Worm (Caenorhabditis elegans) whole organism, young adult: Measurements from ENCODE around the gene srw-140.
A peak's percentile ranks its signal among the peaks of the same experiment; 100 is the strongest.

Source experiments
- B0019.2 ChIP-seq: fragments of 200-800 bp; sonication (Bioruptor generic); conservative IDR thresholded peaks from 2 replicates; pipeline ENCODE4 v1.3.6; 2022; ENCODE audit warnings: missing genetic modification reagents, missing genetic modification characterization, missing compliant biosample characterization
- D2030.7 ChIP-seq: fragments of 200-800 bp; sonication (Bioruptor generic); IDR thresholded peaks from 2 replicates; pipeline ENCODE4 v1.3.6; 2022; ENCODE audit warnings: missing genetic modification reagents, missing genetic modification characterization, missing compliant biosample characterization
- F22D6.2 ChIP-seq: sonication (generic microtip); optimal IDR thresholded peaks from 2 replicates; lab custom pipeline; 2016; ENCODE audit warnings: mild to moderate bottlenecking, missing genetic modification characterization, missing compliant biosample characterization
- F37B4.10 ChIP-seq: fragments of 200-800 bp; sonication (Bioruptor generic); IDR thresholded peaks from 2 replicates; pipeline ENCODE4 v1.3.6; 2022; ENCODE audit warnings: missing genetic modification characterization, missing compliant biosample characterization
- K11D2.4 ChIP-seq: fragments of 200-800 bp; sonication (Bioruptor generic); IDR thresholded peaks from 2 replicates; pipeline ENCODE4 v1.3.6; 2022; ENCODE audit warnings: missing genetic modification reagents, missing genetic modification characterization, missing compliant biosample characterization
- atf-7 ChIP-seq: sonication (generic microtip); optimal IDR thresholded peaks from 2 replicates; lab custom pipeline; 2017; ENCODE audit warnings: mild to moderate bottlenecking, missing genetic modification characterization, missing compliant biosample characterization
- attf-3 ChIP-seq: fragments of 200-800 bp; sonication (Bioruptor generic); conservative IDR thresholded peaks from 2 replicates; pipeline ENCODE4 v1.3.6; 2022; ENCODE audit warnings: missing genetic modification reagents, missing genetic modification characterization, missing compliant biosample characterization
- attf-5 ChIP-seq: fragments of 200-800 bp; sonication (Bioruptor generic); optimal IDR thresholded peaks from 2 replicates; lab custom pipeline; 2018; ENCODE audit warnings: mild to moderate bottlenecking, missing genetic modification characterization, missing compliant biosample characterization
- bed-1 ChIP-seq: fragments of 200-800 bp; sonication (Bioruptor generic); IDR thresholded peaks from 2 replicates; pipeline ENCODE4 v1.3.6; 2022; ENCODE audit warnings: missing genetic modification reagents, missing genetic modification characterization, missing compliant biosample characterization
- cebp-1 ChIP-seq, 2 experiments: fragments of 200-800 bp in 1 of 2; sonication (Bioruptor generic) in 1 of 2; sonication (generic microtip) in 1 of 2; IDR thresholded peaks in 1 of 2; optimal IDR thresholded peaks in 1 of 2; 2 replicates each; pipeline versions ENCODE4 v1.3.6 to Lab custom; 2017 to 2022; ENCODE audit warnings: missing compliant biosample characterization in 2 of 2, missing genetic modification characterization in 2 of 2, mild to moderate bottlenecking in 1 of 2, missing genetic modification reagents in 1 of 2, moderate library complexity in 1 of 2
- ceh-27 ChIP-seq: fragments of 200-800 bp; sonication (Bioruptor generic); optimal IDR thresholded peaks from 2 replicates; lab custom pipeline; 2018; ENCODE audit warnings: mild to moderate bottlenecking, missing genetic modification characterization, moderate library complexity, missing compliant biosample characterization
- die-1 ChIP-seq: sonication (generic microtip); optimal IDR thresholded peaks from 2 replicates; lab custom pipeline; 2016; ENCODE audit warnings: missing genotype, mild to moderate bottlenecking, missing genetic modification characterization, missing compliant biosample characterization
- dox-1 ChIP-seq: fragments of 200-800 bp; sonication (Bioruptor generic); IDR thresholded peaks from 2 replicates; pipeline ENCODE4 v1.3.6; 2022; ENCODE audit warnings: missing genetic modification reagents, missing genetic modification characterization, missing compliant biosample characterization
- egl-44 ChIP-seq: fragments of 200-800 bp; sonication (Bioruptor generic); IDR thresholded peaks from 2 replicates; pipeline ENCODE4 v1.3.6; 2022; ENCODE audit warnings: missing genetic modification reagents, missing genetic modification characterization, missing compliant biosample characterization
- egrh-3 ChIP-seq: fragments of 200-800 bp; sonication (Bioruptor generic); IDR thresholded peaks from 2 replicates; pipeline ENCODE4 v1.3.6; 2022; ENCODE audit warnings: missing genetic modification reagents, missing genetic modification characterization, missing compliant biosample characterization
- ets-4 ChIP-seq: fragments of 200-800 bp; sonication (Bioruptor generic); optimal IDR thresholded peaks from 2 replicates; lab custom pipeline; 2018; ENCODE audit warnings: mild to moderate bottlenecking, missing genetic modification characterization, missing compliant biosample characterization
- him-1 ChIP-seq: sonication (generic microtip); optimal IDR thresholded peaks from 2 replicates; lab custom pipeline; 2016; ENCODE audit warnings: missing genotype, missing genetic modification reagents, missing genetic modification characterization, missing compliant biosample characterization
- hlh-12 ChIP-seq: sonication (generic microtip); optimal IDR thresholded peaks from 2 replicates; lab custom pipeline; 2016; ENCODE audit warnings: missing genetic modification characterization, missing compliant biosample characterization
- hmg-1.2 ChIP-seq: fragments of 200-800 bp; sonication (Bioruptor generic); IDR thresholded peaks from 2 replicates; pipeline ENCODE4 v1.3.6; 2022; ENCODE audit warnings: missing genetic modification reagents, missing genetic modification characterization, missing compliant biosample characterization
- hmg-20 ChIP-seq: fragments of 200-800 bp; sonication (Bioruptor generic); IDR thresholded peaks from 2 replicates; pipeline ENCODE4 v1.3.6; 2022; ENCODE audit warnings: missing genetic modification reagents, missing genetic modification characterization, missing compliant biosample characterization
- let-526 ChIP-seq: fragments of 200-800 bp; sonication (Bioruptor generic); IDR thresholded peaks from 2 replicates; pipeline ENCODE4 v1.3.6; 2022; ENCODE audit warnings: missing genetic modification reagents, missing genetic modification characterization, missing compliant biosample characterization
- let-607 ChIP-seq, 2 experiments: fragments of 200-800 bp in 1 of 2; sonication (Bioruptor generic) in 1 of 2; sonication (generic microtip) in 1 of 2; optimal IDR thresholded peaks; 2 replicates each; lab custom pipeline; 2016 to 2018; ENCODE audit warnings: mild to moderate bottlenecking in 2 of 2, missing compliant biosample characterization in 2 of 2, missing genetic modification characterization in 2 of 2, moderate library complexity in 2 of 2, missing genotype in 1 of 2
- lin-54 ChIP-seq: fragments of 200-800 bp; sonication (Bioruptor generic); optimal IDR thresholded peaks from 2 replicates; lab custom pipeline; 2018; ENCODE audit warnings: mild to moderate bottlenecking, missing genetic modification characterization, missing compliant biosample characterization
- lsl-1 ChIP-seq: fragments of 200-800 bp; sonication (Bioruptor generic); optimal IDR thresholded peaks from 2 replicates; lab custom pipeline; 2018; ENCODE audit warnings: mild to moderate bottlenecking, missing genetic modification characterization, moderate library complexity, missing compliant biosample characterization
- madf-8 ChIP-seq: fragments of 200-800 bp; sonication (Bioruptor generic); conservative IDR thresholded peaks from 2 replicates; pipeline ENCODE4 v1.3.6; 2022; ENCODE audit warnings: missing genetic modification reagents, missing genetic modification characterization, missing compliant biosample characterization
- mes-4 ChIP-seq: sonication (generic microtip); optimal IDR thresholded peaks from 2 replicates; lab custom pipeline; 2016; ENCODE audit warnings: missing genotype, missing genetic modification characterization, missing compliant biosample characterization
- nfya-1 ChIP-seq: sonication (generic microtip); optimal IDR thresholded peaks from 2 replicates; lab custom pipeline; 2017; ENCODE audit warnings: antibody characterized with exemption, missing compliant biosample characterization, missing genetic modification characterization, borderline replicate concordance; ENCODE audit not compliant: insufficient read depth
- nfya-2 ChIP-seq: fragments of 200-800 bp; sonication (Bioruptor generic); IDR thresholded peaks from 2 replicates; pipeline ENCODE4 v1.3.6; 2022; ENCODE audit warnings: missing genetic modification reagents, missing genetic modification characterization, missing compliant biosample characterization
- nhr-80 ChIP-seq: sonication (generic microtip); optimal IDR thresholded peaks from 2 replicates; lab custom pipeline; 2016; ENCODE audit warnings: missing genetic modification characterization, missing compliant biosample characterization
- pha-4 ChIP-seq: fragments of 150-350 bp; sonication (generic microtip); optimal IDR thresholded peaks from 2 replicates; lab custom pipeline; 2014; ENCODE audit warnings: missing biosample characterization, missing genetic modification reagents, missing genetic modification characterization
- snpc-1.3 ChIP-seq: sonication (generic microtip); optimal IDR thresholded peaks from 2 replicates; lab custom pipeline; 2017; ENCODE audit warnings: missing genetic modification characterization, mild to moderate bottlenecking, missing compliant biosample characterization, antibody characterized with exemption, moderate library complexity, missing genotype, missing genetic modification reagents; ENCODE audit not compliant: insufficient read depth
- tbp1 ChIP-seq: fragments of 200-800 bp; sonication (Bioruptor generic); optimal IDR thresholded peaks from 2 replicates; lab custom pipeline; 2018; ENCODE audit warnings: mild to moderate bottlenecking, missing genetic modification characterization, missing compliant biosample characterization
- tlf-1 ChIP-seq: fragments of 200-800 bp; sonication (Bioruptor generic); optimal IDR thresholded peaks from 2 replicates; lab custom pipeline; 2018; ENCODE audit warnings: mild to moderate bottlenecking, missing genetic modification characterization, missing compliant biosample characterization
- unc-130 ChIP-seq: sonication (generic microtip); optimal IDR thresholded peaks from 2 replicates; lab custom pipeline; 2016; ENCODE audit warnings: missing genetic modification reagents, missing genetic modification characterization, missing compliant biosample characterization
- unc-62 ChIP-seq: fragments of 150-350 bp; optimal IDR thresholded peaks from 2 replicates; lab custom pipeline; 2014; ENCODE audit warnings: missing biosample characterization, missing genetic modification reagents, missing genetic modification characterization
- zfh-2 ChIP-seq: fragments of 200-800 bp; sonication (Bioruptor generic); conservative IDR thresholded peaks from 2 replicates; pipeline ENCODE4 v1.3.6; 2022; ENCODE audit warnings: missing genetic modification reagents, missing genetic modification characterization, missing compliant biosample characterization
- ztf-18 ChIP-seq: sonication (generic microtip); optimal IDR thresholded peaks from 2 replicates; lab custom pipeline; 2016; ENCODE audit warnings: missing genotype, mild to moderate bottlenecking, missing genetic modification characterization, missing compliant biosample characterization
- ztf-28 ChIP-seq: fragments of 200-800 bp; sonication (Bioruptor generic); IDR thresholded peaks from 2 replicates; pipeline ENCODE4 v1.3.6; 2022; ENCODE audit warnings: missing genetic modification reagents, missing genetic modification characterization, missing compliant biosample characterization

srw-140 gene

ce11 chrV:5181612-5182011, 16.1 kb downstream of the srw-140 start, which contains the start of gene C03A7.2:
Gene C03A7.2 (plus strand): TSS chrV:5181912.
- no peak for TF ChIP-seq nfya-1 (tag; lab: Kevin White, UChicago)
- TF ChIP-seq snpc-1.3 (tag; lab: Kevin White, UChicago), result no peak
- no peak for TF ChIP-seq B0019.2 (GFP tag; lab: Robert Waterston, UW)
- no peak for TF ChIP-seq bed-1 (GFP tag; lab: Robert Waterston, UW)
- no peak for TF ChIP-seq pha-4
- TF ChIP-seq egrh-3, result no peak
- TF ChIP-seq mes-4 (tag; lab: Kevin White, UChicago), result no peak
- TF ChIP-seq hmg-20 (GFP tag; lab: Robert Waterston, UW), result no peak
- no peak for TF ChIP-seq tlf-1 (GFP tag; lab: Kevin White, UChicago)
- no peak for TF ChIP-seq nfya-2 (GFP tag; lab: Robert Waterston, UW)
- no peak for TF ChIP-seq zfh-2 (GFP tag; lab: Robert Waterston, UW)

ce11 chrV:5192501-5192900, 27.0 kb downstream of the srw-140 start, which contains the start of gene C03A7.13:
Gene C03A7.13 (minus strand): TSS chrV:5192543.
- TF ChIP-seq hmg-1.2 (GFP tag; lab: Robert Waterston, UW) (no peak), ceh-27 (GFP tag; lab: Kevin White, UChicago) (no peak), lin-54 (no peak), die-1 (no peak), hlh-12 (tag; lab: Kevin White, UChicago) (no peak), attf-3 (no peak), tbp1 (GFP tag; lab: Kevin White, UChicago) (peak; percentile 8), atf-7 (tag; lab: Kevin White, UChicago) (peak; percentile 26), let-526 (GFP tag; lab: Robert Waterston, UW) (no peak), nhr-80 (tag; lab: Kevin White, UChicago) (peak; percentile 87), him-1 (tag; lab: Kevin White, UChicago) (no peak), F22D6.2 (tag; lab: Kevin White, UChicago) (no peak), madf-8 (no peak), tlf-1 (GFP tag; lab: Kevin White, UChicago) (no peak), ets-4 (no peak), K11D2.4 (GFP tag; lab: Robert Waterston, UW) (no peak), F37B4.10 (GFP tag; lab: Robert Waterston, UW) (no peak), pha-4 (peak; percentile 9), ztf-18 (tag; lab: Kevin White, UChicago) (no peak), cebp-1 (GFP tag; IDR thresholded peaks at IDR 0.05; lab: Robert Waterston, UW) (no peak), cebp-1 (tag; optimal IDR thresholded peaks at IDR 0.05; lab: Kevin White, UChicago) (peak; percentile 34), lsl-1 (GFP tag; lab: Kevin White, UChicago) (no peak), unc-130 (GFP tag; lab: Kevin White, UChicago) (no peak), egl-44 (GFP tag; lab: Robert Waterston, UW) (0 out of 2 replicates have a peak, but pooled peaks have one; percentile 29), let-607 (tag; optimal IDR thresholded peaks at IDR 0.05; lab: Kevin White, UChicago) (peak in 1 of 2 experiments; percentile 30), unc-62 (peak; percentile 93), dox-1 (GFP tag; lab: Robert Waterston, UW) (no peak), D2030.7 (no peak), ztf-28 (GFP tag; lab: Robert Waterston, UW) (no peak), attf-5 (GFP tag; lab: Kevin White, UChicago) (no peak)
